Fruit fly (Drosophila melanogaster): ENCODE measurements around the gene CG15387.

The CG15387 gene

DNA sequence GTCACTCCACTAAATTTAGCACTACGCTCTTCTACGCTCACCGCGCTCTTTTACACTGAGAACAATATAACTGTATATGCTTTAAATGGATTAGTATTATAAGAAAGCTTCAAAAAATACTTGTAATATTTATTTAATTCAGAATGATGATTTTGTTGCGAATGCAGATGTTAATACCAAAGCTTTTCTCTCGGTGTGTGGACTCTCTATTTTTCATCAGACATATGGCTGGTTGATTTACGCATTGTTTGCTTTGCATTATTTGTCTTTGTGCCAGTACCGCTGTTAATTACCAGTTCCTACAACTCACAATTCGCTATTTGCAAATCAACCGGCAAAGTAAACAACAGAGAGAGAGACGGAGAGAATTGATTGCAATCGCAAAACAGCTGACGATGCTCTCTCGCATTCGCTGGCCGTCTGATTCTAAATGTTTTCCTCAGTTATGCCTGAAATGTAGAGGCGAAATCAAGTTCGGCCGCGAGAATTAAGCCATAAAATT is 4.4 kb downstream of the CG15387 start:
- TF ChIP-seq CG31365 (tag; optimal IDR thresholded peaks at IDR 0.05) (peak; percentile 86), jigr1 (GFP tag; IDR thresholded peaks at IDR 0.05) (peak; percentile 90), CG6689 (GFP tag; IDR thresholded peaks at IDR 0.05) (peak; percentile 97), CG30403 (GFP tag; optimal IDR thresholded peaks at IDR 0.05) (peak; percentile 97), nau (GFP tag; optimal IDR thresholded peaks at IDR 0.05) (peak; percentile 92), Chrac-16 (GFP tag; optimal IDR thresholded peaks at IDR 0.05) (peak; percentile 97), CG33213 (GFP tag; optimal IDR thresholded peaks at IDR 0.05) (peak; percentile 87), CG17359 (tag; optimal IDR thresholded peaks at IDR 0.05) (peak; percentile 96), ranshi (GFP tag; IDR thresholded peaks at IDR 0.05) (peak; percentile 97), gsb-n (tag; optimal IDR thresholded peaks at IDR 0.05) (peak; percentile 92), CG8089 (GFP tag; optimal IDR thresholded peaks at IDR 0.05) (peak; percentile 91), CG18011 (GFP tag; optimal IDR thresholded peaks at IDR 0.05) (peak; percentile 91), tna (GFP tag; IDR thresholded peaks at IDR 0.05; ENCODE audit: partially characterized antibody) (no peak), btn (GFP tag; optimal IDR thresholded peaks at IDR 0.05) (peak; percentile 87), CG3995 (GFP tag; optimal IDR thresholded peaks at IDR 0.05) (peak; percentile 71), CG17612 (GFP tag; IDR thresholded peaks at IDR 0.05) (peak; percentile 93), gt (GFP tag; IDR thresholded peaks at IDR 0.05) (peak; percentile 91), dpn (GFP tag; optimal IDR thresholded peaks at IDR 0.05) (peak; percentile 95 to 97), CG11695 (GFP tag; IDR thresholded peaks at IDR 0.05) (peak; percentile 98), CG1832 (GFP tag; optimal IDR thresholded peaks at IDR 0.05) (no peak), her (GFP tag; optimal IDR thresholded peaks at IDR 0.05) (peak; percentile 90), pum (GFP tag; optimal IDR thresholded peaks at IDR 0.05) (peak; percentile 93), pan (optimal IDR thresholded peaks at IDR 0.05) (no peak), pan (GFP tag; optimal IDR thresholded peaks at IDR 0.05 in 1 of 2, IDR thresholded peaks at IDR 0.05 in 1 of 2) (peak in 1 of 2 experiments; percentile 98), CG6791 (GFP tag; IDR thresholded peaks at IDR 0.05; ENCODE audit: partially characterized antibody) (no peak), Med (GFP tag) (peak; percentile 99), CG3838 (GFP tag; optimal IDR thresholded peaks at IDR 0.05) (peak; percentile 83), Meics (GFP tag; optimal IDR thresholded peaks at IDR 0.05) (peak; percentile 97), Fer1 (GFP tag; optimal IDR thresholded peaks at IDR 0.05) (peak; percentile 96), lbe (GFP tag; optimal IDR thresholded peaks at IDR 0.05) (peak; percentile 97), toy (GFP tag; IDR thresholded peaks at IDR 0.05) (peak; percentile 95), Awh (GFP tag; IDR thresholded peaks at IDR 0.05) (peak; percentile 97), CG3847 (GFP tag; IDR thresholded peaks at IDR 0.05) (peak; percentile 97), CG2889 (GFP tag; IDR thresholded peaks at IDR 0.05) (peak; percentile 96), CG3726 (GFP tag; IDR thresholded peaks at IDR 0.05) (peak; percentile 94), shn (GFP tag; optimal IDR thresholded peaks at IDR 0.05) (peak; percentile 94), CG10267 (tag; optimal IDR thresholded peaks at IDR 0.05) (peak; percentile 91), CG15011 (GFP tag; optimal IDR thresholded peaks at IDR 0.05) (peak; percentile 91), H2.0 (GFP tag; IDR thresholded peaks at IDR 0.05) (peak; percentile 98), Lpt (GFP tag; optimal IDR thresholded peaks at IDR 0.05) (no peak), CG1647 (GFP tag; optimal IDR thresholded peaks at IDR 0.05) (peak; percentile 93), CG18599 (GFP tag; optimal IDR thresholded peaks at IDR 0.05) (peak; percentile 97), CG30020 (tag; optimal IDR thresholded peaks at IDR 0.05) (peak; percentile 76), slp2 (GFP tag; optimal IDR thresholded peaks at IDR 0.05) (peak; percentile 90), B-H2 (GFP tag; optimal IDR thresholded peaks at IDR 0.05) (peak; percentile 94), CG1602 (GFP tag; optimal IDR thresholded peaks at IDR 0.05) (peak; percentile 96), CG9876 (GFP tag; optimal IDR thresholded peaks at IDR 0.05) (peak; percentile 93), Drgx (GFP tag; IDR thresholded peaks at IDR 0.05) (peak; percentile 99), psq (GFP tag; optimal IDR thresholded peaks at IDR 0.05) (peak; percentile 91), Sox100B (GFP tag; optimal IDR thresholded peaks at IDR 0.05) (peak; percentile 95), twi (tag; optimal IDR thresholded peaks at IDR 0.05) (peak; percentile 92), fru (optimal IDR thresholded peaks at IDR 0.05) (no peak)

All from whole organism, embryonic.